Worm (Caenorhabditis elegans) whole organism, L2 larva: ENCODE results near the gene F14D12.1.

Experiments used
- aly-2 ChIP-seq: fragments of 150-350 bp; optimal IDR thresholded peaks from 2 replicates; lab custom pipeline; 2014; ENCODE audit warnings: missing biosample characterization, missing genetic modification characterization
- blmp-1 ChIP-seq: sonication (generic microtip); optimal IDR thresholded peaks from 2 replicates; lab custom pipeline; 2017; ENCODE audit warnings: missing genetic modification characterization, mild to moderate bottlenecking, missing compliant biosample characterization, antibody characterized with exemption, moderate library complexity; ENCODE audit not compliant: insufficient read depth
- crh-2 ChIP-seq: sonication (generic microtip); optimal IDR thresholded peaks from 2 replicates; lab custom pipeline; 2017; ENCODE audit warnings: missing biosample characterization, missing genetic modification characterization
- lin-39 ChIP-seq: fragments of 150-350 bp; optimal IDR thresholded peaks from 2 replicates; lab custom pipeline; 2014; ENCODE audit warnings: missing biosample characterization, missing genetic modification reagents, missing genetic modification characterization
- nhr-11 ChIP-seq: fragments of 150-350 bp; optimal IDR thresholded peaks from 2 replicates; lab custom pipeline; 2014; ENCODE audit warnings: missing biosample characterization, missing genetic modification characterization
- snpc-4 ChIP-seq: fragments of 150-350 bp; optimal IDR thresholded peaks from 2 replicates; lab custom pipeline; 2014; ENCODE audit warnings: missing biosample characterization, missing genetic modification characterization
- ztf-11 ChIP-seq: sonication (generic microtip); optimal IDR thresholded peaks from 2 replicates; lab custom pipeline; 2017; ENCODE audit warnings: missing biosample characterization, missing genetic modification characterization

- TF ChIP-seq crh-2 (tag; lab: Kevin White, UChicago): no peak
- TF ChIP-seq blmp-1 (tag; lab: Kevin White, UChicago): no peak
- no peak for TF ChIP-seq ztf-11
- no peak for TF ChIP-seq nhr-11
- no peak for TF ChIP-seq lin-39 (tag; lab: Kevin White, UChicago)
- TF ChIP-seq snpc-4: no peak
- no peak for TF ChIP-seq aly-2 (tag; lab: Kevin White, UChicago)
Measured at ce11 chrX:5646951-5647423, 43.4 kb downstream of the F14D12.1 start, which contains the start of gene T22B7.3.
